Worm (Caenorhabditis elegans): ENCODE measurements around the gene hsp-12.2.

Gene hsp-12.2

ce11 chrIII:8137777-8138176 is at the start of gene hsp-12.2:
Gene hsp-12.2, plus strand, starts transcription at chrIII:8138077.
- peak; percentile 49 for TF ChIP-seq pha-4 (tag; optimal IDR thresholded peaks at IDR 0.05)
- no peak for TF ChIP-seq R02D3.7 (tag; optimal IDR thresholded peaks at IDR 0.05)

- TF ChIP-seq unc-39 (tag; optimal IDR thresholded peaks at IDR 0.05) (no peak), sea-2 (GFP tag; optimal IDR thresholded peaks at IDR 0.05) (no peak), nhr-11 (tag; optimal IDR thresholded peaks at IDR 0.05) (no peak), ceh-16 (tag; optimal IDR thresholded peaks at IDR 0.05) (no peak), fos-1 (tag; optimal IDR thresholded peaks at IDR 0.05) (no peak), tbx-2 (tag; optimal IDR thresholded peaks at IDR 0.05) (no peak), skn-1 (tag; optimal IDR thresholded peaks at IDR 0.05) (no peak), ztf-4 (tag; optimal IDR thresholded peaks at IDR 0.05) (no peak), aly-2 (tag; optimal IDR thresholded peaks at IDR 0.05) (no peak), snpc-4 (tag; optimal IDR thresholded peaks at IDR 0.05) (no peak), elt-2 (tag; optimal IDR thresholded peaks at IDR 0.05) (no peak), lin-39 (tag; optimal IDR thresholded peaks at IDR 0.05) (no peak), elt-3 (tag; optimal IDR thresholded peaks at IDR 0.05) (no peak), nhr-77 (tag; optimal IDR thresholded peaks at IDR 0.05) (no peak), lsy-12 (tag; optimal IDR thresholded peaks at IDR 0.05) (no peak), ceh-28 (tag; optimal IDR thresholded peaks at IDR 0.05) (no peak), ama-1 (optimal IDR thresholded peaks at IDR 0.05) (no peak), nhr-67 (tag; optimal IDR thresholded peaks at IDR 0.05) (no peak), hmg-11 (tag; optimal IDR thresholded peaks at IDR 0.05) (no peak), fkh-2 (tag; optimal IDR thresholded peaks at IDR 0.05) (no peak)
Measured at ce11 chrIII:8088235-8088634, 49.6 kb upstream of the hsp-12.2 start, which contains the start of gene vms-1. Gene vms-1, plus strand, starts transcription at chrIII:8088535.

ce11 chrIII:8091408-8091807 is 46.5 kb upstream of the hsp-12.2 start, which contains the start of gene idi-1:
Gene idi-1, plus strand, starts transcription at chrIII:8091708.
- TF ChIP-seq unc-39 (tag; optimal IDR thresholded peaks at IDR 0.05) = no peak
- no peak for TF ChIP-seq snpc-4 (tag; optimal IDR thresholded peaks at IDR 0.05)
- no peak for TF ChIP-seq ztf-11 (tag; optimal IDR thresholded peaks at IDR 0.05)
- no peak for TF ChIP-seq egl-5 (tag; optimal IDR thresholded peaks at IDR 0.05)
- TF ChIP-seq nhr-67 (tag; optimal IDR thresholded peaks at IDR 0.05) = no peak
- no peak for TF ChIP-seq lin-39 (tag; optimal IDR thresholded peaks at IDR 0.05)
- TF ChIP-seq nhr-76 (tag; optimal IDR thresholded peaks at IDR 0.05) = no peak
- TF ChIP-seq eor-1 (tag; optimal IDR thresholded peaks at IDR 0.05) = no peak
- no peak for TF ChIP-seq nhr-43 (tag; optimal IDR thresholded peaks at IDR 0.05; ENCODE audit: poor library complexity, severe bottlenecking)

ce11 chrIII:8093079-8093623 is 44.7 kb upstream of the hsp-12.2 start, which contains the start of gene K06H7.2:
Gene K06H7.2, plus strand, starts transcription at chrIII:8093573.
- TF ChIP-seq sea-2 (GFP tag; optimal IDR thresholded peaks at IDR 0.05) = no peak
- no peak for TF ChIP-seq jun-1 (tag; optimal IDR thresholded peaks at IDR 0.05)
- TF ChIP-seq pqm-1 (tag; optimal IDR thresholded peaks at IDR 0.05) = no peak
- no peak for TF ChIP-seq daf-12 (tag; optimal IDR thresholded peaks at IDR 0.05)
- no peak for TF ChIP-seq mml-1 (tag; optimal IDR thresholded peaks at IDR 0.05)
- no peak for TF ChIP-seq unc-39 (tag; optimal IDR thresholded peaks at IDR 0.05)
- no peak for TF ChIP-seq ceh-82 (tag; optimal IDR thresholded peaks at IDR 0.05)
- TF ChIP-seq unc-62 (GFP tag; optimal IDR thresholded peaks at IDR 0.05) = no peak
- peak; percentile 69 for TF ChIP-seq nfya-1 (tag; optimal IDR thresholded peaks at IDR 0.05; ENCODE audit: insufficient read depth)
- TF ChIP-seq lin-39 (tag; optimal IDR thresholded peaks at IDR 0.05) = peak; percentile 71
- TF ChIP-seq ZK546.5 (tag; optimal IDR thresholded peaks at IDR 0.05) = no peak
- no peak for TF ChIP-seq aly-2 (tag; optimal IDR thresholded peaks at IDR 0.05)
- TF ChIP-seq eor-1 (tag; optimal IDR thresholded peaks at IDR 0.05) = no peak
- TF ChIP-seq nhr-11 (tag; optimal IDR thresholded peaks at IDR 0.05) = no peak
- TF ChIP-seq nhr-25 (tag; optimal IDR thresholded peaks at IDR 0.05) = peak; percentile 23
- peak; percentile 25 for TF ChIP-seq elt-2 (tag; optimal IDR thresholded peaks at IDR 0.05)
- TF ChIP-seq ztf-11 (tag; optimal IDR thresholded peaks at IDR 0.05) = no peak
- no peak for TF ChIP-seq fkh-2 (tag; optimal IDR thresholded peaks at IDR 0.05)
- TF ChIP-seq pha-4 (tag; optimal IDR thresholded peaks at IDR 0.05) = peak; percentile 83
- TF ChIP-seq nhr-76 (tag; optimal IDR thresholded peaks at IDR 0.05) = no peak
- TF ChIP-seq nhr-23 (tag; optimal IDR thresholded peaks at IDR 0.05) = peak; percentile 37
- TF ChIP-seq elt-3 (tag; optimal IDR thresholded peaks at IDR 0.05) = no peak
- no peak for TF ChIP-seq nhr-77 (tag; optimal IDR thresholded peaks at IDR 0.05)
- peak; percentile 20 for TF ChIP-seq hmg-11 (tag; optimal IDR thresholded peaks at IDR 0.05)
- no peak for TF ChIP-seq fkh-10 (GFP tag; optimal IDR thresholded peaks at IDR 0.05)
- no peak for TF ChIP-seq mdl-1 (tag; optimal IDR thresholded peaks at IDR 0.05)
- no peak for TF ChIP-seq nhr-237 (tag; optimal IDR thresholded peaks at IDR 0.05)
- no peak for TF ChIP-seq nhr-12 (tag; optimal IDR thresholded peaks at IDR 0.05)
- no peak for TF ChIP-seq egl-27 (tag; optimal IDR thresholded peaks at IDR 0.05)
- TF ChIP-seq ztf-4 (tag; optimal IDR thresholded peaks at IDR 0.05) = no peak
- no peak for TF ChIP-seq zag-1 (tag; optimal IDR thresholded peaks at IDR 0.05)
- no peak for TF ChIP-seq ceh-16 (tag; optimal IDR thresholded peaks at IDR 0.05)
- no peak for TF ChIP-seq fos-1 (tag; optimal IDR thresholded peaks at IDR 0.05)
- no peak for TF ChIP-seq nhr-67 (tag; optimal IDR thresholded peaks at IDR 0.05)
- TF ChIP-seq ama-1 (optimal IDR thresholded peaks at IDR 0.05) = no peak
- no peak for TF ChIP-seq ceh-9 (tag; optimal IDR thresholded peaks at IDR 0.05)
- no peak for TF ChIP-seq elt-1 (tag; optimal IDR thresholded peaks at IDR 0.05)
- TF ChIP-seq egl-5 (tag; optimal IDR thresholded peaks at IDR 0.05) = peak; percentile 87
- no peak for TF ChIP-seq tbx-2 (tag; optimal IDR thresholded peaks at IDR 0.05)

Measured in whole organism, L3 larva.